Fruit fly (Drosophila melanogaster): ENCODE results near the gene CG7298.

CG7298 gene

dm6 chr3L:20168152-20168551 is 35.3 kb downstream of the CG7298 start:
- no peak for TF ChIP-seq CG16779 (tag; optimal IDR thresholded peaks at IDR 0.05)
- TF ChIP-seq salr (GFP tag; optimal IDR thresholded peaks at IDR 0.05) = no peak
- peak; percentile 46 for TF ChIP-seq topi (GFP tag; optimal IDR thresholded peaks at IDR 0.05)
- TF ChIP-seq acj6 (GFP tag; optimal IDR thresholded peaks at IDR 0.05) = peak; percentile 25
- TF ChIP-seq cyc (GFP tag; optimal IDR thresholded peaks at IDR 0.05) = peak; percentile 45
- peak; percentile 61 for TF ChIP-seq Hr39 (GFP tag; optimal IDR thresholded peaks at IDR 0.05)
- peak; percentile 31 for TF ChIP-seq CG6808 (GFP tag; optimal IDR thresholded peaks at IDR 0.05)
- peak; percentile 11 for TF ChIP-seq CG6792 (GFP tag; optimal IDR thresholded peaks at IDR 0.05)
- no peak for TF ChIP-seq Hr4 (GFP tag; optimal IDR thresholded peaks at IDR 0.05)
- peak; percentile 39 for TF ChIP-seq CG10631 (GFP tag; optimal IDR thresholded peaks at IDR 0.05)
- peak; percentile 32 for TF ChIP-seq CG3919 (GFP tag; optimal IDR thresholded peaks at IDR 0.05)
- TF ChIP-seq CG10669 (GFP tag; optimal IDR thresholded peaks at IDR 0.05) = peak; percentile 37
- no peak for TF ChIP-seq CG8119 (GFP tag; IDR thresholded peaks at IDR 0.05)
- TF ChIP-seq Eip78C (GFP tag) = peak; percentile 88
- peak; percentile 10 for TF ChIP-seq pdm3 (GFP tag; optimal IDR thresholded peaks at IDR 0.05)
- peak; percentile 55 for TF ChIP-seq Smox (GFP tag; optimal IDR thresholded peaks at IDR 0.05)
- TF ChIP-seq CG31627 (GFP tag; optimal IDR thresholded peaks at IDR 0.05) = peak; percentile 53
- peak; percentile 39 for TF ChIP-seq CG3032 (tag; optimal IDR thresholded peaks at IDR 0.05)
- TF ChIP-seq Met (GFP tag; optimal IDR thresholded peaks at IDR 0.05) = peak; percentile 63
- no peak for TF ChIP-seq CG11902 (GFP tag; optimal IDR thresholded peaks at IDR 0.05)
- TF ChIP-seq Eip75B (GFP tag; optimal IDR thresholded peaks at IDR 0.05) = peak; percentile 35
- TF ChIP-seq CG6276 (GFP tag; optimal IDR thresholded peaks at IDR 0.05) = no peak
- TF ChIP-seq Ets96B (tag; optimal IDR thresholded peaks at IDR 0.05) = peak; percentile 35
- no peak for TF ChIP-seq esn (GFP tag; optimal IDR thresholded peaks at IDR 0.05)
- TF ChIP-seq CG34406 (GFP tag; optimal IDR thresholded peaks at IDR 0.05) = no peak
- no peak for TF ChIP-seq CG8632 (GFP tag; optimal IDR thresholded peaks at IDR 0.05)
- no peak for TF ChIP-seq achi (GFP tag; optimal IDR thresholded peaks at IDR 0.05)
- TF ChIP-seq CG11294 (GFP tag; IDR thresholded peaks at IDR 0.05) = no peak
- TF ChIP-seq Sox14 (GFP tag; optimal IDR thresholded peaks at IDR 0.05) = peak; percentile 34
- no peak for TF ChIP-seq CG4318 (GFP tag; optimal IDR thresholded peaks at IDR 0.05)
- TF ChIP-seq spab (GFP tag; optimal IDR thresholded peaks at IDR 0.05) = no peak
- TF ChIP-seq Sox102F (GFP tag; optimal IDR thresholded peaks at IDR 0.05) = peak; percentile 42
- no peak for TF ChIP-seq fkh (GFP tag; optimal IDR thresholded peaks at IDR 0.05)
- peak; percentile 86 for TF ChIP-seq svp (GFP tag)
- TF ChIP-seq Gug (GFP tag; IDR thresholded peaks at IDR 0.05) = no peak
- peak; percentile 27 for TF ChIP-seq OdsH (GFP tag; optimal IDR thresholded peaks at IDR 0.05)
- TF ChIP-seq net (GFP tag; optimal IDR thresholded peaks at IDR 0.05) = peak; percentile 5
- TF ChIP-seq Ets21C (GFP tag; optimal IDR thresholded peaks at IDR 0.05) = peak; percentile 22
- peak; percentile 43 for TF ChIP-seq lz (GFP tag; optimal IDR thresholded peaks at IDR 0.05)
- peak; percentile 10 for TF ChIP-seq vri (GFP tag; optimal IDR thresholded peaks at IDR 0.05)

Data from whole organism, prepupa.